Worm (Caenorhabditis elegans) whole organism, L4 larva: ENCODE results near the gene F35G2.5.

Experiments used
- D1046.2 ChIP-seq: fragments of 200-800 bp; sonication (Bioruptor generic); IDR thresholded peaks from 2 replicates; pipeline ENCODE4 v1.3.6; 2022; ENCODE audit warnings: missing genetic modification characterization, missing compliant biosample characterization
- F10B5.3 ChIP-seq: sonication (generic microtip); optimal IDR thresholded peaks from 2 replicates; lab custom pipeline; 2016; ENCODE audit warnings: mild to moderate bottlenecking, missing genetic modification characterization, missing compliant biosample characterization
- F44E2.7 ChIP-seq: fragments of 200-800 bp; sonication (Bioruptor generic); IDR thresholded peaks from 2 replicates; pipeline ENCODE4 v2.1.2; 2022; ENCODE audit warnings: missing genetic modification characterization, missing compliant biosample characterization
- F49E8.2 ChIP-seq: sonication (generic microtip); optimal IDR thresholded peaks from 2 replicates; lab custom pipeline; 2016; ENCODE audit warnings: missing compliant biosample characterization, mild to moderate bottlenecking, missing genetic modification characterization, borderline replicate concordance
- T20F7.1 ChIP-seq: fragments of 200-800 bp; sonication (Bioruptor generic); optimal IDR thresholded peaks from 2 replicates; lab custom pipeline; 2018; ENCODE audit warnings: mild to moderate bottlenecking, missing genetic modification characterization, missing compliant biosample characterization
- Y48G9A.11 ChIP-seq: fragments of 200-800 bp; sonication (Bioruptor generic); IDR thresholded peaks from 2 replicates; pipeline ENCODE4 v1.3.6; 2022; ENCODE audit warnings: missing genetic modification reagents, missing genetic modification characterization, missing compliant biosample characterization
- Y5F2A.4 ChIP-seq: fragments of 200-800 bp; sonication (Bioruptor generic); optimal IDR thresholded peaks from 2 replicates; lab custom pipeline; 2018; ENCODE audit warnings: mild to moderate bottlenecking, missing genetic modification characterization, missing compliant biosample characterization
- ZK337.2 ChIP-seq: fragments of 200-800 bp; sonication (Bioruptor generic); IDR thresholded peaks from 2 replicates; pipeline ENCODE4 v1.3.6; 2022; ENCODE audit warnings: missing genetic modification reagents, missing genetic modification characterization, missing compliant biosample characterization
- aha-1 ChIP-seq: fragments of 150-350 bp; peaks from one replicate; lab custom pipeline; 2014; ENCODE audit warnings: missing biosample characterization, missing genetic modification characterization
- aly-2 ChIP-seq: sonication (generic microtip); optimal IDR thresholded peaks from 2 replicates; lab custom pipeline; 2018; ENCODE audit warnings: missing biosample characterization, missing genetic modification characterization
- attf-4 ChIP-seq: sonication (generic microtip); optimal IDR thresholded peaks from 3 replicates; lab custom pipeline; 2017; ENCODE audit warnings: missing biosample characterization, missing genetic modification characterization
- ceh-20 ChIP-seq: fragments of 200-800 bp; sonication (Bioruptor generic); IDR thresholded peaks from 2 replicates; pipeline ENCODE4 v1.3.6; 2022; ENCODE audit warnings: missing genetic modification reagents, missing genetic modification characterization, missing compliant biosample characterization
- ceh-62 ChIP-seq: sonication (generic microtip); optimal IDR thresholded peaks from 2 replicates; lab custom pipeline; 2017; ENCODE audit warnings: missing biosample characterization, missing genetic modification characterization
- cey-2 ChIP-seq: sonication (generic microtip); optimal IDR thresholded peaks from 3 replicates; lab custom pipeline; 2017; ENCODE audit warnings: missing genetic modification characterization, mild to moderate bottlenecking, missing compliant biosample characterization, antibody characterized with exemption, borderline replicate concordance; ENCODE audit not compliant: insufficient read depth
- daf-16 ChIP-seq, 3 experiments: sonication (generic microtip); optimal IDR thresholded peaks; 2 replicates each; lab custom pipeline; 2016 to 2017; ENCODE audit warnings: missing genetic modification characterization in 3 of 3, missing genetic modification reagents in 3 of 3, mild to moderate bottlenecking in 2 of 3, missing compliant biosample characterization in 2 of 3, missing biosample characterization in 1 of 3, moderate library complexity in 1 of 3
- duxl-1 ChIP-seq: sonication (generic microtip); optimal IDR thresholded peaks from 2 replicates; lab custom pipeline; 2016; ENCODE audit warnings: mild to moderate bottlenecking, missing genetic modification characterization, moderate library complexity, missing compliant biosample characterization; ENCODE audit not compliant: poor library complexity
- jun-1 ChIP-seq: fragments of 150-350 bp; optimal IDR thresholded peaks from 2 replicates; lab custom pipeline; 2014; ENCODE audit warnings: missing biosample characterization, missing genetic modification reagents, missing genetic modification characterization
- lim-7 ChIP-seq: fragments of 200-800 bp; sonication (Bioruptor generic); IDR thresholded peaks from 2 replicates; pipeline ENCODE4 v1.3.6; 2022; ENCODE audit warnings: missing genetic modification characterization, missing compliant biosample characterization
- lin-13 ChIP-seq: fragments of 150-350 bp; optimal IDR thresholded peaks from 2 replicates; lab custom pipeline; 2014; ENCODE audit warnings: missing biosample characterization, missing genetic modification reagents, missing genetic modification characterization
- lin-29 ChIP-seq: fragments of 200-800 bp; sonication (Bioruptor generic); IDR thresholded peaks from 2 replicates; pipeline ENCODE4 v1.3.6; 2022; ENCODE audit warnings: missing genetic modification reagents, missing genetic modification characterization, missing compliant biosample characterization
- lin-38 ChIP-seq: fragments of 200-800 bp; sonication (Bioruptor generic); IDR thresholded peaks from 2 replicates; pipeline ENCODE4 v1.3.6; 2022; ENCODE audit warnings: missing genetic modification reagents, missing genetic modification characterization, missing compliant biosample characterization
- lin-39 ChIP-seq: fragments of 150-350 bp; optimal IDR thresholded peaks from 2 replicates; lab custom pipeline; 2014; ENCODE audit warnings: missing biosample characterization, missing genetic modification reagents, missing genetic modification characterization
- mep-1 ChIP-seq: fragments of 150-350 bp; sonication (generic microtip); optimal IDR thresholded peaks from 3 replicates; lab custom pipeline; 2014; ENCODE audit warnings: missing biosample characterization, missing genetic modification characterization
- nhr-10 ChIP-seq: fragments of 150-350 bp; optimal IDR thresholded peaks from 2 replicates; lab custom pipeline; 2014; ENCODE audit warnings: missing biosample characterization, missing genetic modification characterization
- nhr-111 ChIP-seq: fragments of 200-800 bp; sonication (Bioruptor generic); optimal IDR thresholded peaks from 2 replicates; lab custom pipeline; 2018; ENCODE audit warnings: mild to moderate bottlenecking, missing genetic modification characterization, missing compliant biosample characterization
- nhr-76 ChIP-seq: fragments of 150-350 bp; optimal IDR thresholded peaks from 2 replicates; lab custom pipeline; 2014; ENCODE audit warnings: missing biosample characterization, missing genetic modification characterization
- nhr-77 ChIP-seq: fragments of 150-350 bp; optimal IDR thresholded peaks from 2 replicates; lab custom pipeline; 2014; ENCODE audit warnings: missing biosample characterization, missing genetic modification characterization
- pqm-1 ChIP-seq: sonication (generic microtip); optimal IDR thresholded peaks from 2 replicates; lab custom pipeline; 2017; ENCODE audit warnings: missing biosample characterization, missing genetic modification characterization
- rbr-2 ChIP-seq: sonication (generic microtip); optimal IDR thresholded peaks from 2 replicates; lab custom pipeline; 2016; ENCODE audit warnings: missing genotype, missing genetic modification characterization, missing compliant biosample characterization
- set-16 ChIP-seq: fragments of 200-800 bp; sonication (Bioruptor generic); IDR thresholded peaks from 2 replicates; pipeline ENCODE4 v1.3.6; 2022; ENCODE audit warnings: missing genetic modification reagents, missing genetic modification characterization, missing compliant biosample characterization
- snpc-1.2 ChIP-seq: fragments of 200-800 bp; sonication (Bioruptor generic); IDR thresholded peaks from 2 replicates; pipeline ENCODE4 v1.3.6; 2022; ENCODE audit warnings: missing genetic modification reagents, missing genetic modification characterization, missing compliant biosample characterization
- tag-97 ChIP-seq: fragments of 200-800 bp; sonication (Bioruptor generic); IDR thresholded peaks from 2 replicates; pipeline ENCODE4 v1.3.6; 2022; ENCODE audit warnings: missing genetic modification characterization, missing compliant biosample characterization
- vab-7 ChIP-seq: fragments of 200-800 bp; sonication (Bioruptor generic); IDR thresholded peaks from 2 replicates; pipeline ENCODE4 v1.3.6; 2022; ENCODE audit warnings: missing genetic modification reagents, missing genetic modification characterization, missing compliant biosample characterization
- zfp-2 ChIP-seq: sonication (generic microtip); optimal IDR thresholded peaks from 2 replicates; lab custom pipeline; 2016; ENCODE audit warnings: mild to moderate bottlenecking, missing genetic modification characterization, missing compliant biosample characterization
- zfp-3 ChIP-seq: fragments of 200-800 bp; sonication (Bioruptor generic); conservative IDR thresholded peaks from 2 replicates; pipeline ENCODE4 v1.3.6; 2022; ENCODE audit warnings: missing genetic modification reagents, missing genetic modification characterization, missing compliant biosample characterization
- ztf-7 ChIP-seq: fragments of 150-350 bp; optimal IDR thresholded peaks from 2 replicates; lab custom pipeline; 2014; ENCODE audit warnings: missing biosample characterization, missing genetic modification characterization

The F35G2.5 gene

ce11 chrIV:12236011-12236410 lies 16.6 kb downstream of the F35G2.5 start, which contains the start of gene sre-16:
Gene sre-16, minus strand, starts transcription at chrIV:12236111.
- no peak for TF ChIP-seq ceh-62
- no peak for TF ChIP-seq set-16
- TF ChIP-seq nhr-77 = no peak
- TF ChIP-seq, all 104 proteins: peak for 0

ce11 chrIV:12238851-12239250 lies 19.4 kb downstream of the F35G2.5 start, which contains the start of gene sre-19:
Gene sre-19, minus strand, starts transcription at chrIV:12238951.
- TF ChIP-seq nhr-76 (tag; lab: Kevin White, UChicago) = no peak
- no peak for TF ChIP-seq F10B5.3 (tag; lab: Kevin White, UChicago)
- TF ChIP-seq Y48G9A.11 = no peak
- TF ChIP-seq duxl-1 (tag; lab: Kevin White, UChicago) = no peak
- no peak for TF ChIP-seq vab-7 (GFP tag; lab: Robert Waterston, UW)
- no peak for TF ChIP-seq aha-1 (tag; lab: Kevin White, UChicago)
- no peak for TF ChIP-seq lin-29
- TF ChIP-seq zfp-2 (tag; lab: Kevin White, UChicago) = no peak
- TF ChIP-seq lim-7 (GFP tag; lab: Robert Waterston, UW) = no peak
- TF ChIP-seq attf-4 (tag; lab: Kevin White, UChicago) = no peak
- TF ChIP-seq jun-1 = no peak
- no peak for TF ChIP-seq lin-39
- no peak for TF ChIP-seq ZK337.2 (GFP tag; lab: Robert Waterston, UW)

ce11 chrIV:12244706-12245105 lies 25.3 kb downstream of the F35G2.5 start, which contains the start of gene sre-15:
Gene sre-15, minus strand, starts transcription at chrIV:12244806.
- TF ChIP-seq mep-1 = no peak
- TF ChIP-seq ceh-20 (GFP tag; lab: Robert Waterston, UW) = no peak
- no peak for TF ChIP-seq D1046.2 (GFP tag; lab: Robert Waterston, UW)
- no peak for TF ChIP-seq tag-97
- no peak for TF ChIP-seq ztf-7 (tag; lab: Kevin White, UChicago)
- no peak for TF ChIP-seq lin-39
- TF ChIP-seq daf-16 (GFP tag; optimal IDR thresholded peaks at IDR 0.05; lab: Kevin White, UChicago) = no peak
- TF ChIP-seq daf-16 (tag; optimal IDR thresholded peaks at IDR 0.05; lab: Kevin White, UChicago) = no peak
- no peak for TF ChIP-seq lin-13 (GFP tag; lab: Kevin White, UChicago)
- TF ChIP-seq Y5F2A.4 (GFP tag; lab: Kevin White, UChicago) = no peak
- no peak for TF ChIP-seq nhr-111 (GFP tag; lab: Kevin White, UChicago)
- TF ChIP-seq F44E2.7 (GFP tag; lab: Robert Waterston, UW) = no peak
- no peak for TF ChIP-seq pqm-1 (tag; lab: Kevin White, UChicago)
- TF ChIP-seq vab-7 (GFP tag; lab: Robert Waterston, UW) = no peak
- TF ChIP-seq aly-2 (tag; lab: Kevin White, UChicago) = no peak
- TF ChIP-seq rbr-2 (tag; lab: Kevin White, UChicago) = no peak
- no peak for TF ChIP-seq cey-2 (tag; lab: Kevin White, UChicago)
- no peak for TF ChIP-seq aha-1 (tag; lab: Kevin White, UChicago)
- TF ChIP-seq, all 104 proteins: peak for 0

- TF ChIP-seq F49E8.2 (tag; lab: Kevin White, UChicago) (no peak), cey-2 (tag; lab: Kevin White, UChicago) (no peak), nhr-10 (no peak), lin-38 (GFP tag; lab: Robert Waterston, UW) (no peak), zfp-3 (no peak), snpc-1.2 (GFP tag; lab: Robert Waterston, UW) (no peak), T20F7.1 (GFP tag; lab: Kevin White, UChicago) (no peak), ZK337.2 (GFP tag; lab: Robert Waterston, UW) (no peak)
Observed at ce11 chrIV:12252579-12252978, 33.2 kb downstream of the F35G2.5 start, which contains the start of gene dnj-26. Gene dnj-26, minus strand, starts transcription at chrIV:12252679.
